Fruit fly (Drosophila melanogaster): ENCODE data around the gene rg.

The rg gene

DNA sequence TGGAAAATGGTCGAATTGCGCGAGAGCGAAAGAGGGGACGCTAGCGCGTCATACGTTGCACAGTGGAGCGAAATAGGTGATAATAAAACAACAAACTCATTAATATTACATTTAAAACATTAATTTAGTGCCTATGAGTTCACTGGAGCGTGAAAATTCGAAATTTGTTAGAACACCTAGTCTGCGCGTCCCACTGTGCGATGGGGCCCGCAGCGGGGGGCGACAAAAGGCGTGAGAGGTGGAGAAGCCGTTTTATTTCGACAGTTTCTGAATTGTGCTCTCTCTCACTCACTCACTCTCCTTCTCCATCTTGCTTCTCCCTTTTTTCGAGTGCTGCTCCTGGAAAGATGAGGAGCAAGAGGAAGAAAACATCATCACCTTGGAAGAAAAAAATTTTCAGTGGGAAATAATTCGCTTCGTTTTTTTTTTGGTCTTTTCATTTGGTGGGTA lies 1.9 kb upstream of the rg start (continued):
- TF ChIP-seq CG13287 (GFP tag; IDR thresholded peaks at IDR 0.05; ENCODE audit: partially characterized antibody) = peak; percentile 57
- peak; percentile 93 for TF ChIP-seq az2 (GFP tag; optimal IDR thresholded peaks at IDR 0.05)
- TF ChIP-seq CkIIα-i1 (GFP tag; IDR thresholded peaks at IDR 0.05) = peak; percentile 72
- peak; percentile 83 for TF ChIP-seq CG31365 (tag; optimal IDR thresholded peaks at IDR 0.05)
- peak; percentile 98 for TF ChIP-seq CG32532 (GFP tag; IDR thresholded peaks at IDR 0.05)
- TF ChIP-seq pan (optimal IDR thresholded peaks at IDR 0.05) = no peak
- peak in 1 of 2 experiments; percentile 98 for TF ChIP-seq pan (GFP tag; optimal IDR thresholded peaks at IDR 0.05 in 1 of 2, IDR thresholded peaks at IDR 0.05 in 1 of 2)
- TF ChIP-seq ken (GFP tag; IDR thresholded peaks at IDR 0.05) = peak; percentile 98
- TF ChIP-seq klu (GFP tag; IDR thresholded peaks at IDR 0.05) = peak; percentile 88
- peak; percentile 94 for TF ChIP-seq CG18476 (GFP tag; optimal IDR thresholded peaks at IDR 0.05)
- TF ChIP-seq CG10543 (GFP tag; optimal IDR thresholded peaks at IDR 0.05) = peak; percentile 93
- peak; percentile 89 for TF ChIP-seq ssp (GFP tag; IDR thresholded peaks at IDR 0.05)
- peak; percentile 92 for TF ChIP-seq dmrt99B (tag; optimal IDR thresholded peaks at IDR 0.05)
- peak; percentile 90 for TF ChIP-seq Hr3 (GFP tag; optimal IDR thresholded peaks at IDR 0.05)
- TF ChIP-seq CG15479 (GFP tag; optimal IDR thresholded peaks at IDR 0.05) = no peak
- TF ChIP-seq CG10267 (tag; optimal IDR thresholded peaks at IDR 0.05) = peak; percentile 58
- peak; percentile 50 for TF ChIP-seq exex (tag; optimal IDR thresholded peaks at IDR 0.05)
- TF ChIP-seq CG4820 (GFP tag; optimal IDR thresholded peaks at IDR 0.05) = peak; percentile 90
- TF ChIP-seq ab (GFP tag; optimal IDR thresholded peaks at IDR 0.05) = peak; percentile 86
- TF ChIP-seq kah (GFP tag; optimal IDR thresholded peaks at IDR 0.05) = peak; percentile 76
- TF ChIP-seq gsb-n (tag; optimal IDR thresholded peaks at IDR 0.05) = peak; percentile 91
- peak; percentile 97 for TF ChIP-seq sob (GFP tag; IDR thresholded peaks at IDR 0.05)
- peak; percentile 95 for TF ChIP-seq CG12659 (GFP tag; optimal IDR thresholded peaks at IDR 0.05)
- peak; percentile 94 for TF ChIP-seq Dip3 (GFP tag; optimal IDR thresholded peaks at IDR 0.05)
- peak; percentile 98 for TF ChIP-seq sisA (GFP tag; IDR thresholded peaks at IDR 0.05)
- peak; percentile 90 for TF ChIP-seq tup (GFP tag; optimal IDR thresholded peaks at IDR 0.05)
- peak; percentile 91 for TF ChIP-seq CG17361 (GFP tag; IDR thresholded peaks at IDR 0.05)
- peak; percentile 97 for TF ChIP-seq Aef1 (GFP tag; IDR thresholded peaks at IDR 0.05)
- TF ChIP-seq inv (GFP tag; IDR thresholded peaks at IDR 0.05; ENCODE audit: partially characterized antibody) = peak; percentile 50
- no peak; the same call in 1 of the 2 replicates for TF ChIP-seq GATAe (GFP tag; conservative IDR thresholded peaks at IDR 0.05)
- TF ChIP-seq fd96Cb (tag; optimal IDR thresholded peaks at IDR 0.05) = peak; percentile 91
- peak; percentile 96 for TF ChIP-seq gro (GFP tag; optimal IDR thresholded peaks at IDR 0.05)
- no peak for TF ChIP-seq CG2116 (GFP tag; optimal IDR thresholded peaks at IDR 0.05)
- TF ChIP-seq slp2 (GFP tag; optimal IDR thresholded peaks at IDR 0.05) = peak; percentile 90
- peak; percentile 50; the same call in 2 of the 3 replicates for TF ChIP-seq CG34224 (GFP tag; IDR thresholded peaks at IDR 0.05; ENCODE audit: partially characterized antibody)
- peak; percentile 97 for TF ChIP-seq CG2199 (GFP tag; IDR thresholded peaks at IDR 0.05)
- TF ChIP-seq sima (GFP tag; optimal IDR thresholded peaks at IDR 0.05) = peak; percentile 80
- peak; percentile 95 for TF ChIP-seq sim (GFP tag; IDR thresholded peaks at IDR 0.05)
- peak; percentile 90 for TF ChIP-seq grau (tag; optimal IDR thresholded peaks at IDR 0.05)
- peak; percentile 88 for TF ChIP-seq CG10462 (GFP tag; optimal IDR thresholded peaks at IDR 0.05)
- peak; percentile 81 for TF ChIP-seq salm (tag; optimal IDR thresholded peaks at IDR 0.05)
- TF ChIP-seq Dbx (GFP tag; IDR thresholded peaks at IDR 0.05) = peak; percentile 96
- TF ChIP-seq crc (GFP tag; optimal IDR thresholded peaks at IDR 0.05) = peak; percentile 91
- peak; percentile 89 for TF ChIP-seq CG13296 (GFP tag; optimal IDR thresholded peaks at IDR 0.05)
- peak; percentile 49 for TF ChIP-seq CG9797 (GFP tag; optimal IDR thresholded peaks at IDR 0.05)
- peak; percentile 87 for TF ChIP-seq CG17568 (GFP tag; optimal IDR thresholded peaks at IDR 0.05)
- TF ChIP-seq z (GFP tag; IDR thresholded peaks at IDR 0.05) = peak; percentile 81
- TF ChIP-seq CG1792 (GFP tag; optimal IDR thresholded peaks at IDR 0.05) = peak; percentile 82
- peak; percentile 88 for TF ChIP-seq CG10274 (GFP tag; optimal IDR thresholded peaks at IDR 0.05)
- peak; percentile 98 for TF ChIP-seq CG12769 (tag; optimal IDR thresholded peaks at IDR 0.05)
- TF ChIP-seq Ssrp (tag; optimal IDR thresholded peaks at IDR 0.05) = peak; percentile 87

Data from whole organism, embryonic.